Fruit fly (Drosophila melanogaster) whole organism, embryonic: Measurements from ENCODE around the gene lin-28.
A peak's percentile ranks its signal among the peaks of the same experiment; 100 is the strongest.

ENCODE experiments used
- Aef1 ChIP-seq: fragments of 200-800 bp; sonication (Bioruptor generic); IDR thresholded peaks from 3 replicates; pipeline ENCODE4 v1.3.6; 2022; ENCODE audit warnings: missing biosample characterization, missing genetic modification characterization
- Atf-2 ChIP-seq: fragments of 200-800 bp; sonication (Bioruptor generic); optimal IDR thresholded peaks from 2 replicates; lab custom pipeline; 2016; ENCODE audit warnings: missing biosample characterization, missing genetic modification characterization
- Bgb ChIP-seq: fragments of 200-800 bp; sonication (Bioruptor generic); IDR thresholded peaks from 2 replicates; pipeline ENCODE4 v1.3.6; 2022; ENCODE audit warnings: missing biosample characterization, missing genetic modification characterization; ENCODE audit not compliant: partially characterized antibody
- CG12071 ChIP-seq: fragments of 200-800 bp; sonication (Bioruptor generic); optimal IDR thresholded peaks from 3 replicates; lab custom pipeline; 2018; ENCODE audit warnings: missing biosample characterization, mild to moderate bottlenecking, missing genetic modification characterization
- CG13296 ChIP-seq: fragments of 200-800 bp; sonication (Bioruptor generic); optimal IDR thresholded peaks from 3 replicates; lab custom pipeline; 2018; ENCODE audit warnings: missing biosample characterization, mild to moderate bottlenecking, missing genetic modification characterization
- CG17361 ChIP-seq: fragments of 200-800 bp; sonication (Bioruptor generic); IDR thresholded peaks from 3 replicates; pipeline ENCODE4 v1.3.6; 2022; ENCODE audit warnings: missing biosample characterization, missing genetic modification characterization
- CG18262 ChIP-seq: fragments of 200-800 bp; optimal IDR thresholded peaks from 3 replicates; lab custom pipeline; 2019; ENCODE audit warnings: missing biosample characterization, mild to moderate bottlenecking, missing genetic modification characterization, moderate library complexity
- CG18476 ChIP-seq: fragments of 200-800 bp; sonication (Bioruptor generic); optimal IDR thresholded peaks from 2 replicates; lab custom pipeline; 2016; ENCODE audit warnings: missing biosample characterization, mild to moderate bottlenecking, missing genetic modification characterization
- CG18599 ChIP-seq: fragments of 200-800 bp; sonication (Bioruptor generic); optimal IDR thresholded peaks from 3 replicates; lab custom pipeline; 2017; ENCODE audit warnings: missing biosample characterization, missing genetic modification characterization, mild to moderate bottlenecking, moderate library complexity, missing genetic modification reagents
- CG2129 ChIP-seq: fragments of 200-800 bp; sonication (Bioruptor generic); IDR thresholded peaks from 2 replicates; pipeline ENCODE4 v1.3.6; 2022; ENCODE audit warnings: missing biosample characterization, missing genetic modification characterization; ENCODE audit not compliant: partially characterized antibody
- CG2678 ChIP-seq: fragments of 200-800 bp; sonication (Bioruptor generic); optimal IDR thresholded peaks from 3 replicates; lab custom pipeline; 2019; ENCODE audit warnings: missing biosample characterization, mild to moderate bottlenecking, missing genetic modification characterization, moderate library complexity
- CG30403 ChIP-seq: fragments of 200-800 bp; sonication (Bioruptor generic); optimal IDR thresholded peaks from 3 replicates; lab custom pipeline; 2016; ENCODE audit warnings: missing biosample characterization, missing genetic modification characterization
- CG31441 ChIP-seq: fragments of 200-800 bp; sonication (Bioruptor generic); IDR thresholded peaks from 2 replicates; pipeline ENCODE4 v1.3.6; 2022; ENCODE audit warnings: missing biosample characterization, missing genetic modification characterization
- CG32767 ChIP-seq: fragments of 200-800 bp; sonication (Bioruptor generic); IDR thresholded peaks from 2 replicates; pipeline ENCODE4 v1.3.6; 2022; ENCODE audit warnings: missing biosample characterization, missing genetic modification characterization
- CG32772 ChIP-seq: fragments of 200-800 bp; sonication (Bioruptor generic); IDR thresholded peaks from 2 replicates; pipeline ENCODE4 v1.3.6; 2022; ENCODE audit warnings: missing biosample characterization, missing genetic modification characterization
- CG33557 ChIP-seq: fragments of 200-800 bp; sonication (Bioruptor generic); optimal IDR thresholded peaks from 2 replicates; lab custom pipeline; 2019; ENCODE audit warnings: missing biosample characterization, mild to moderate bottlenecking, missing genetic modification characterization, moderate library complexity
- CG6254 ChIP-seq: fragments of 200-800 bp; sonication (Bioruptor generic); optimal IDR thresholded peaks from 3 replicates; lab custom pipeline; 2017; ENCODE audit warnings: mild to moderate bottlenecking, missing biosample characterization, missing genetic modification reagents, missing genetic modification characterization
- CG7372 ChIP-seq: fragments of 200-800 bp; sonication (Bioruptor generic); IDR thresholded peaks from 2 replicates; pipeline ENCODE4 v1.3.6; 2022; ENCODE audit warnings: missing biosample characterization, missing genetic modification characterization
- CG8359 ChIP-seq: fragments of 200-800 bp; sonication (Bioruptor generic); optimal IDR thresholded peaks from 2 replicates; lab custom pipeline; 2017; ENCODE audit warnings: missing biosample characterization, mild to moderate bottlenecking, missing genetic modification characterization, borderline replicate concordance
- CG8924 ChIP-seq: fragments of 200-800 bp; optimal IDR thresholded peaks from 3 replicates; lab custom pipeline; 2019; ENCODE audit warnings: missing biosample characterization, mild to moderate bottlenecking, missing genetic modification characterization, moderate library complexity
- CG9932 ChIP-seq: fragments of 200-800 bp; sonication (Bioruptor generic); IDR thresholded peaks from 2 replicates; pipeline ENCODE4 v1.3.6; 2022; ENCODE audit warnings: missing biosample characterization, missing genetic modification characterization
- D ChIP-seq, 2 experiments: fragments of 200-800 bp in 1 of 2; fragments of >200 bp in 1 of 2; sonication (Bioruptor generic) in 1 of 2; optimal IDR thresholded peaks; 2 replicates in 1 of 2; 3 replicates in 1 of 2; lab custom pipeline; 2017; ENCODE audit warnings: mild to moderate bottlenecking in 1 of 2, missing biosample characterization in 1 of 2, missing genetic modification characterization in 1 of 2, missing genetic modification reagents in 1 of 2
- D19A ChIP-seq: fragments of 200-800 bp; optimal IDR thresholded peaks from 3 replicates; lab custom pipeline; 2019; ENCODE audit warnings: missing biosample characterization, mild to moderate bottlenecking, missing genetic modification characterization, moderate library complexity
- Dad ChIP-seq: fragments of 200-800 bp; sonication (Bioruptor generic); optimal IDR thresholded peaks from 3 replicates; lab custom pipeline; 2016; ENCODE audit warnings: missing biosample characterization, missing genetic modification characterization
- Dbx ChIP-seq: fragments of 200-800 bp; sonication (Bioruptor generic); IDR thresholded peaks from 3 replicates; pipeline ENCODE4 v1.3.6; 2022; ENCODE audit warnings: missing biosample characterization, missing genetic modification characterization
- Dll ChIP-seq: fragments of 200-800 bp; sonication (Bioruptor generic); IDR thresholded peaks from 4 replicates; pipeline ENCODE4 v1.3.6; 2022; ENCODE audit warnings: missing biosample characterization, missing genetic modification characterization; ENCODE audit not compliant: partially characterized antibody
- Dref ChIP-seq: fragments of 200-800 bp; sonication (Bioruptor generic); IDR thresholded peaks from 2 replicates; pipeline ENCODE4 v1.3.6; 2022; ENCODE audit warnings: missing biosample characterization, missing genetic modification characterization
- Ets65A ChIP-seq: fragments of 200-800 bp; sonication (Bioruptor generic); peaks from one replicate; lab custom pipeline; 2016; ENCODE audit warnings: missing biosample characterization, missing genetic modification characterization
- Ets97D ChIP-seq: fragments of 200-800 bp; sonication (Bioruptor generic); optimal IDR thresholded peaks from 3 replicates; lab custom pipeline; 2016; ENCODE audit warnings: missing biosample characterization, missing genetic modification characterization
- Gsc ChIP-seq: fragments of 200-800 bp; sonication (Bioruptor generic); IDR thresholded peaks from 2 replicates; pipeline ENCODE4 v1.3.6; 2022; ENCODE audit warnings: missing biosample characterization, missing genetic modification characterization
- HmgD ChIP-seq: fragments of 200-800 bp; sonication (Bioruptor generic); optimal IDR thresholded peaks from 3 replicates; lab custom pipeline; 2016; ENCODE audit warnings: missing biosample characterization, missing genetic modification characterization
- MTF-1 ChIP-seq: fragments of 200-800 bp; sonication (Bioruptor generic); optimal IDR thresholded peaks from 2 replicates; lab custom pipeline; 2018; ENCODE audit warnings: missing biosample characterization, mild to moderate bottlenecking, missing genetic modification characterization, borderline replicate concordance
- NFAT ChIP-seq: fragments of 200-800 bp; sonication (Bioruptor generic); IDR thresholded peaks from 2 replicates; pipeline ENCODE4 v1.3.6; 2022; ENCODE audit warnings: missing biosample characterization, missing genetic modification characterization
- Spps ChIP-seq: fragments of 200-800 bp; sonication (Bioruptor generic); optimal IDR thresholded peaks from 2 replicates; lab custom pipeline; 2018; ENCODE audit warnings: missing biosample characterization, mild to moderate bottlenecking, missing genetic modification characterization
- Taf1 ChIP-seq: fragments of 200-800 bp; sonication (Bioruptor generic); IDR thresholded peaks from 2 replicates; pipeline ENCODE4 v1.3.6; 2022; ENCODE audit warnings: missing biosample characterization, missing genetic modification characterization
- Vsx1 ChIP-seq: fragments of 200-800 bp; sonication (Bioruptor generic); optimal IDR thresholded peaks from 2 replicates; lab custom pipeline; 2017; ENCODE audit warnings: missing biosample characterization, mild to moderate bottlenecking, missing genetic modification characterization, missing genetic modification reagents
- Xbp1 ChIP-seq: fragments of 200-800 bp; sonication (Bioruptor generic); optimal IDR thresholded peaks from 3 replicates; lab custom pipeline; 2016; ENCODE audit warnings: missing biosample characterization, mild to moderate bottlenecking, missing genetic modification characterization
- chinmo ChIP-seq: fragments of 200-800 bp; sonication (Bioruptor generic); IDR thresholded peaks from 4 replicates; pipeline ENCODE4 v1.3.6; 2022; ENCODE audit warnings: missing biosample characterization, missing genetic modification characterization; ENCODE audit not compliant: partially characterized antibody
- da ChIP-seq: fragments of 200-800 bp; sonication (Bioruptor generic); optimal IDR thresholded peaks from 2 replicates; lab custom pipeline; 2016; ENCODE audit warnings: missing biosample characterization, missing genetic modification characterization
- danr ChIP-seq: fragments of 200-800 bp; sonication (Bioruptor generic); IDR thresholded peaks from 2 replicates; pipeline ENCODE4 v1.3.6; 2022; ENCODE audit warnings: missing biosample characterization, missing genetic modification characterization
- dmrt99B ChIP-seq: fragments of 200-800 bp; sonication (Bioruptor generic); optimal IDR thresholded peaks from 2 replicates; lab custom pipeline; 2018; ENCODE audit warnings: missing biosample characterization, mild to moderate bottlenecking, missing genetic modification characterization, moderate library complexity
- h ChIP-seq: fragments of >200 bp; optimal IDR thresholded peaks from 2 replicates; lab custom pipeline; 2017
- hbn ChIP-seq: fragments of 200-800 bp; sonication (Bioruptor generic); IDR thresholded peaks from 2 replicates; pipeline ENCODE4 v1.3.6; 2022; ENCODE audit warnings: missing biosample characterization, missing genetic modification characterization; ENCODE audit not compliant: partially characterized antibody
- nerfin-2 ChIP-seq: fragments of 200-800 bp; sonication (Bioruptor generic); IDR thresholded peaks from 2 replicates; pipeline ENCODE4 v1.3.6; 2022; ENCODE audit warnings: missing biosample characterization, missing genetic modification characterization; ENCODE audit not compliant: partially characterized antibody
- org-1 ChIP-seq: fragments of 200-800 bp; sonication (Bioruptor generic); optimal IDR thresholded peaks from 2 replicates; lab custom pipeline; 2017; ENCODE audit warnings: missing biosample characterization, missing genetic modification characterization
- pfk ChIP-seq: fragments of 200-800 bp; sonication (Bioruptor generic); optimal IDR thresholded peaks from 2 replicates; lab custom pipeline; 2018; ENCODE audit warnings: missing biosample characterization, mild to moderate bottlenecking, missing genetic modification characterization, moderate library complexity
- sd ChIP-seq: fragments of 200-800 bp; sonication (Bioruptor generic); optimal IDR thresholded peaks from 3 replicates; lab custom pipeline; 2018; ENCODE audit warnings: missing biosample characterization, mild to moderate bottlenecking, missing genetic modification characterization, moderate library complexity
- so ChIP-seq: fragments of 200-800 bp; sonication (Bioruptor generic); IDR thresholded peaks from 3 replicates; pipeline ENCODE4 v1.3.6; 2022; ENCODE audit warnings: missing biosample characterization, missing genetic modification characterization
- tap ChIP-seq: fragments of 200-800 bp; optimal IDR thresholded peaks from 3 replicates; lab custom pipeline; 2019; ENCODE audit warnings: missing biosample characterization, mild to moderate bottlenecking, missing genetic modification characterization, moderate library complexity
- toy ChIP-seq: fragments of 200-800 bp; sonication (Bioruptor generic); IDR thresholded peaks from 2 replicates; pipeline ENCODE4 v1.3.6; 2022; ENCODE audit warnings: missing biosample characterization, missing genetic modification characterization
- unpg ChIP-seq: fragments of 200-800 bp; sonication (Bioruptor generic); optimal IDR thresholded peaks from 3 replicates; lab custom pipeline; 2018; ENCODE audit warnings: missing biosample characterization, mild to moderate bottlenecking, missing genetic modification characterization, moderate library complexity

lin-28 gene

DNA sequence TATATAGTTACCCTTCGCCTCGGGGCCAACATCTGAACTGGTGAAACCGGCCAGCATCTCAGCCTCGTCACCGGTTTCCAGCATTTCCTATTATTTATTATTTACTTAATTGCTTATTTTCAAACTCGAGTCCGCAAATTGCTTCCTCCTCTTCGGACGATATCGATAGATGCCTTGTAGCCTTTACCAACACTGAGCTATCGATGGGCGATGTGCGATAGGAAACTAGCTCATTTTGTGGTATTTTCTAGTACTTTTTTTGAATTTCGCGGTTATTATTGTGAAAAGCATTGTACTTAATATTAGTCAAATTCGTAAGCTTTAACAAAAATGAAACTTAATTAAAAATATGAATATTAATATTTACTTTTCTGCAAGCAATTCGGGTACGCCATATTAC, 7.6 kb downstream of the lin-28 start, which contains the start of gene Sse (continued):
- TF ChIP-seq unpg, result no peak
- no peak for TF ChIP-seq dmrt99B
- 0 out of 3 replicates have a peak, but pooled peaks have one; percentile 51 for TF ChIP-seq Dbx
- TF ChIP-seq CG31441 (GFP tag; lab: Robert Waterston, UW), result no peak
- peak; percentile 17 for TF ChIP-seq CG2678
- no peak for TF ChIP-seq CG8359 (GFP tag; lab: Kevin White, UChicago)
- TF ChIP-seq Xbp1, result no peak
- TF ChIP-seq Atf-2 (GFP tag; lab: Kevin White, UChicago), result no peak
- no peak for TF ChIP-seq h (lab: Kevin White, UChicago)
- no peak for TF ChIP-seq CG30403 (GFP tag; lab: Kevin White, UChicago)
- peak; percentile 94 for TF ChIP-seq Bgb (GFP tag; lab: Robert Waterston, UW)
- TF ChIP-seq danr (GFP tag; lab: Robert Waterston, UW), result no peak
- no peak for TF ChIP-seq CG18262
- peak; percentile 30; the same call in 1 of the 2 replicates for TF ChIP-seq CG9932
- no peak for TF ChIP-seq so (GFP tag; lab: Robert Waterston, UW)
- TF ChIP-seq CG12071 (GFP tag; lab: Kevin White, UChicago), result no peak
- TF ChIP-seq Taf1 (GFP tag; lab: Robert Waterston, UW), result no peak
- TF ChIP-seq pfk (GFP tag; lab: Kevin White, UChicago), result no peak
- TF ChIP-seq CG17361 (GFP tag; lab: Robert Waterston, UW), result no peak
- no peak for TF ChIP-seq org-1 (GFP tag; lab: Kevin White, UChicago)
- TF ChIP-seq CG18476, result no peak
- TF ChIP-seq MTF-1 (GFP tag; lab: Kevin White, UChicago), result no peak
- no peak for TF ChIP-seq sd (tag; lab: Kevin White, UChicago)
- peak; percentile 68 for TF ChIP-seq hbn (GFP tag; lab: Robert Waterston, UW)
- TF ChIP-seq tap, result no peak
- peak; percentile 69; the same call in 1 of the 2 replicates for TF ChIP-seq nerfin-2
- no peak for TF ChIP-seq CG13296 (GFP tag; lab: Kevin White, UChicago)
- TF ChIP-seq Ets97D (GFP tag; lab: Kevin White, UChicago), result peak; percentile 73
- no peak for TF ChIP-seq CG6254
- peak; percentile 95 for TF ChIP-seq Ets65A (GFP tag; lab: Kevin White, UChicago)
- no peak for TF ChIP-seq Spps (tag; lab: Kevin White, UChicago)
- TF ChIP-seq Aef1 (GFP tag; lab: Robert Waterston, UW), result no peak
- no peak for TF ChIP-seq da (GFP tag; lab: Kevin White, UChicago)
- TF ChIP-seq HmgD (GFP tag; lab: Kevin White, UChicago), result no peak
- TF ChIP-seq CG7372 (GFP tag; lab: Robert Waterston, UW), result no peak
- no peak for TF ChIP-seq CG18599 (GFP tag; lab: Kevin White, UChicago)
- TF ChIP-seq CG32772 (GFP tag; lab: Robert Waterston, UW), result no peak
- TF ChIP-seq Vsx1 (GFP tag; lab: Kevin White, UChicago), result no peak
- no peak for TF ChIP-seq toy
- TF ChIP-seq Dll (GFP tag; lab: Robert Waterston, UW), result peak; percentile 82
- TF ChIP-seq Dad (GFP tag; lab: Kevin White, UChicago), result peak; percentile 7
- no peak for TF ChIP-seq CG33557 (GFP tag; lab: Kevin White, UChicago)
- peak; percentile 85 for TF ChIP-seq Dref (GFP tag; lab: Robert Waterston, UW)
- TF ChIP-seq NFAT, result no peak
- TF ChIP-seq D19A, result no peak
- TF ChIP-seq Gsc (GFP tag; lab: Robert Waterston, UW), result no peak
- TF ChIP-seq CG8924 (tag; lab: Kevin White, UChicago), result no peak
- no peak for TF ChIP-seq D (optimal IDR thresholded peaks at IDR 0.05; lab: Kevin White, UChicago)
- TF ChIP-seq D (GFP tag; optimal IDR thresholded peaks at IDR 0.05; lab: Kevin White, UChicago), result no peak
- no peak for TF ChIP-seq chinmo (GFP tag; lab: Robert Waterston, UW)
- peak; percentile 71 for TF ChIP-seq CG2129 (GFP tag; lab: Robert Waterston, UW)
- no peak for TF ChIP-seq CG32767
